Fruit fly (Drosophila melanogaster): ENCODE data around the gene wls.

DNA sequence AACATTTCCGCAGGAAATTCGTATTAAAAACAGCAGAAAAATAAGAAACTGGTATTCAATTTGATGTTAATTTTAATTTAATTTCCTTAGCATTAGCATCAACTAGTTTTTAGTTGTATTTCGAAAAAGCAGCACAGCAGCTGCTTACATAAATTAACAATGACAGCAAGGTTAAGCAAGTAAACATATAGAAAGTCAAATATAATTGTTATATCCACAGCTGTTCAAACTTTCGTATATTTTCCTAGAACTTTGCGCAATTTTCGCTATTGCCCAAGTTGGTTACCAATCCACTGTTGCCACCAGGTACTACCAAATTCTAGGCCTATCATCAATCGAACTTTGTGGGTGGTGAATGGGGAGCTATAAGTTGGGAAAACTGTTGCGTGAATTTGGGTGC lies 20.6 kb upstream of the wls start:
- no peak for TF ChIP-seq Crg-1 (GFP tag; optimal IDR thresholded peaks at IDR 0.05)
- TF ChIP-seq tj (GFP tag; optimal IDR thresholded peaks at IDR 0.05), result no peak
- no peak for TF ChIP-seq Clk (GFP tag; optimal IDR thresholded peaks at IDR 0.05)
- no peak for TF ChIP-seq kay (GFP tag; ENCODE audit: borderline replicate concordance)
- no peak for TF ChIP-seq CG11617 (GFP tag; optimal IDR thresholded peaks at IDR 0.05)
- no peak for TF ChIP-seq Hr96 (GFP tag; optimal IDR thresholded peaks at IDR 0.05)
- TF ChIP-seq CG7101 (tag; optimal IDR thresholded peaks at IDR 0.05), result no peak
- no peak for TF ChIP-seq toe (GFP tag; optimal IDR thresholded peaks at IDR 0.05)
